Fruit fly (Drosophila melanogaster) whole organism, embryonic: ENCODE results near the gene Twdlalpha.

ENCODE experiments used
- Awh ChIP-seq: fragments of 200-800 bp; sonication (Bioruptor generic); IDR thresholded peaks from 2 replicates; pipeline ENCODE4, ENCODE4 v1.3.6; 2022; ENCODE audit warnings: missing biosample characterization, missing genetic modification characterization
- BEAF-32 ChIP-seq: fragments of 200-800 bp; sonication (Bioruptor generic); optimal IDR thresholded peaks from 3 replicates; lab custom pipeline; 2017; ENCODE audit warnings: missing biosample characterization, missing genetic modification characterization, mild to moderate bottlenecking, moderate library complexity, missing genetic modification reagents
- CG10209 ChIP-seq: fragments of 200-800 bp; sonication (Bioruptor generic); optimal IDR thresholded peaks from 3 replicates; lab custom pipeline; 2017; ENCODE audit warnings: missing biosample characterization, mild to moderate bottlenecking, missing genetic modification characterization, missing genetic modification reagents
- CG10565 ChIP-seq: fragments of 200-800 bp; sonication (Bioruptor generic); optimal IDR thresholded peaks from 3 replicates; lab custom pipeline; 2016; ENCODE audit warnings: missing biosample characterization, mild to moderate bottlenecking, missing genetic modification characterization
- CG10654 ChIP-seq: fragments of 200-800 bp; sonication (Bioruptor generic); optimal IDR thresholded peaks from 2 replicates; lab custom pipeline; 2016; ENCODE audit warnings: missing biosample characterization, missing genetic modification characterization
- CG10959 ChIP-seq: fragments of 200-800 bp; sonication (Bioruptor generic); IDR thresholded peaks from 2 replicates; pipeline ENCODE4 v1.3.6; 2022; ENCODE audit warnings: missing biosample characterization, missing genetic modification characterization
- CG11504 ChIP-seq: fragments of 200-800 bp; sonication (Bioruptor generic); optimal IDR thresholded peaks from 3 replicates; lab custom pipeline; 2019; ENCODE audit warnings: missing biosample characterization, mild to moderate bottlenecking, missing genetic modification characterization, moderate library complexity
- CG12942 ChIP-seq: fragments of 200-800 bp; sonication (Bioruptor generic); optimal IDR thresholded peaks from 3 replicates; lab custom pipeline; 2016; ENCODE audit warnings: missing biosample characterization, missing genetic modification characterization
- CG1602 ChIP-seq: fragments of 200-800 bp; sonication (Bioruptor generic); optimal IDR thresholded peaks from 3 replicates; lab custom pipeline; 2016; ENCODE audit warnings: missing biosample characterization, missing genetic modification characterization
- CG16813 ChIP-seq: fragments of 200-800 bp; sonication (Bioruptor generic); IDR thresholded peaks from 3 replicates; pipeline ENCODE4 v1.3.6; 2022; ENCODE audit warnings: missing biosample characterization, missing genetic modification characterization; ENCODE audit not compliant: partially characterized antibody
- CG17328 ChIP-seq: fragments of 200-800 bp; sonication (Bioruptor generic); IDR thresholded peaks from 2 replicates; pipeline ENCODE4 v1.3.6; 2022; ENCODE audit warnings: missing biosample characterization, missing genetic modification characterization
- CG18011 ChIP-seq: fragments of 200-800 bp; sonication (Bioruptor generic); optimal IDR thresholded peaks from 2 replicates; lab custom pipeline; 2017; ENCODE audit warnings: missing biosample characterization, missing genetic modification characterization, mild to moderate bottlenecking, moderate library complexity, missing genotype
- CG33213 ChIP-seq: fragments of 200-800 bp; sonication (Bioruptor generic); optimal IDR thresholded peaks from 3 replicates; lab custom pipeline; 2016; ENCODE audit warnings: missing biosample characterization, missing genetic modification characterization
- CG34376 ChIP-seq: fragments of 200-800 bp; sonication (Bioruptor generic); optimal IDR thresholded peaks from 2 replicates; lab custom pipeline; 2018; ENCODE audit warnings: missing biosample characterization, mild to moderate bottlenecking, missing genetic modification characterization
- CG3995 ChIP-seq: fragments of 200-800 bp; sonication (Bioruptor generic); optimal IDR thresholded peaks from 3 replicates; lab custom pipeline; 2016; ENCODE audit warnings: missing biosample characterization, missing genetic modification characterization
- CG7839 ChIP-seq: fragments of 200-800 bp; sonication (Bioruptor generic); optimal IDR thresholded peaks from 3 replicates; lab custom pipeline; 2018; ENCODE audit warnings: missing biosample characterization, mild to moderate bottlenecking, missing genetic modification characterization, moderate library complexity
- CG7963 ChIP-seq: fragments of 200-800 bp; sonication (Bioruptor generic); IDR thresholded peaks from 3 replicates; pipeline ENCODE4 v1.3.6; 2022; ENCODE audit warnings: missing biosample characterization, missing genetic modification characterization; ENCODE audit not compliant: partially characterized antibody
- CG8290 ChIP-seq, 3 experiments: fragments of 200-800 bp; sonication (Bioruptor generic); optimal IDR thresholded peaks; 2 replicates each; lab custom pipeline; 2016 to 2019; ENCODE audit warnings: missing biosample characterization in 3 of 3, missing genetic modification characterization in 3 of 3, mild to moderate bottlenecking in 2 of 3, moderate library complexity in 1 of 3
- CG9932 ChIP-seq: fragments of 200-800 bp; sonication (Bioruptor generic); IDR thresholded peaks from 2 replicates; pipeline ENCODE4 v1.3.6; 2022; ENCODE audit warnings: missing biosample characterization, missing genetic modification characterization
- Deaf1 ChIP-seq: fragments of 200-800 bp; optimal IDR thresholded peaks from 3 replicates; lab custom pipeline; 2019; ENCODE audit warnings: missing biosample characterization, mild to moderate bottlenecking, missing genetic modification characterization, moderate library complexity
- E2f1 ChIP-seq: fragments of 200-800 bp; sonication (Bioruptor generic); IDR thresholded peaks from 2 replicates; pipeline ENCODE4 v1.3.6; 2022; ENCODE audit warnings: missing biosample characterization, missing genetic modification characterization
- Fer3 ChIP-seq: fragments of 200-800 bp; sonication (Bioruptor generic); optimal IDR thresholded peaks from 2 replicates; lab custom pipeline; 2018; ENCODE audit warnings: missing biosample characterization, mild to moderate bottlenecking, missing genetic modification characterization, moderate library complexity
- H2.0 ChIP-seq: fragments of 200-800 bp; sonication (Bioruptor generic); IDR thresholded peaks from 2 replicates; pipeline ENCODE4 v1.3.6; 2022; ENCODE audit warnings: missing biosample characterization, missing genetic modification characterization
- HLH3B ChIP-seq: fragments of 200-800 bp; sonication (Bioruptor generic); IDR thresholded peaks from 2 replicates; pipeline ENCODE4 v1.3.6; 2022; ENCODE audit warnings: missing biosample characterization, missing genetic modification characterization
- Max ChIP-seq: fragments of 200-800 bp; sonication (Bioruptor generic); optimal IDR thresholded peaks from 2 replicates; lab custom pipeline; 2016; ENCODE audit warnings: missing biosample characterization, mild to moderate bottlenecking, missing genetic modification characterization
- Med ChIP-seq: fragments of 200-800 bp; sonication (Bioruptor generic); peaks from one replicate; lab custom pipeline; 2016; ENCODE audit warnings: missing biosample characterization, missing genetic modification characterization, mild to moderate bottlenecking, inconsistent platforms, moderate library complexity
- Pdp1 ChIP-seq, 2 experiments: fragments of 200-800 bp; sonication (Bioruptor generic); optimal IDR thresholded peaks; 3 replicates each; lab custom pipeline; 2016; ENCODE audit warnings: missing biosample characterization in 2 of 2, missing genetic modification characterization in 2 of 2, mild to moderate bottlenecking in 1 of 2, moderate library complexity in 1 of 2
- Rfx ChIP-seq: fragments of 200-800 bp; sonication (Bioruptor generic); IDR thresholded peaks from 2 replicates; pipeline ENCODE4 v1.3.6; 2022; ENCODE audit warnings: missing biosample characterization, missing genetic modification characterization
- Trl ChIP-seq, 3 experiments: fragments of >200 bp in 2 of 3; fragments of 200-800 bp in 1 of 3; sonication (Bioruptor generic) in 1 of 3; optimal IDR thresholded peaks; 2 replicates in 1 of 3; 3 replicates in 2 of 3; lab custom pipeline; 2016 to 2017; ENCODE audit warnings: missing biosample characterization in 1 of 3, missing genetic modification characterization in 1 of 3
- ase ChIP-seq: fragments of 200-800 bp; sonication (Bioruptor generic); IDR thresholded peaks from 3 replicates; pipeline ENCODE4 v1.3.6; 2022; ENCODE audit warnings: missing biosample characterization, missing genetic modification characterization
- ash1 ChIP-seq: fragments of 200-800 bp; sonication (Bioruptor generic); optimal IDR thresholded peaks from 2 replicates; lab custom pipeline; 2018; ENCODE audit warnings: missing biosample characterization, mild to moderate bottlenecking, missing genetic modification characterization
- br ChIP-seq: fragments of >200 bp; optimal IDR thresholded peaks from 2 replicates; lab custom pipeline; 2017
- btn ChIP-seq: fragments of 200-800 bp; sonication (Bioruptor generic); optimal IDR thresholded peaks from 2 replicates; lab custom pipeline; 2016; ENCODE audit warnings: missing biosample characterization, missing genetic modification characterization
- ci ChIP-seq: fragments of 200-800 bp; sonication (Bioruptor generic); IDR thresholded peaks from 3 replicates; pipeline ENCODE4 v1.3.6; 2022; ENCODE audit warnings: missing biosample characterization, missing genetic modification characterization
- cwo ChIP-seq: fragments of 200-800 bp; sonication (Bioruptor generic); optimal IDR thresholded peaks from 3 replicates; lab custom pipeline; 2017; ENCODE audit warnings: missing biosample characterization, missing genetic modification characterization, mild to moderate bottlenecking, moderate library complexity, missing genetic modification reagents
- fd3F ChIP-seq: fragments of 200-800 bp; sonication (Bioruptor generic); optimal IDR thresholded peaks from 2 replicates; lab custom pipeline; 2018; ENCODE audit warnings: missing biosample characterization, mild to moderate bottlenecking, missing genetic modification characterization, moderate library complexity
- her ChIP-seq: fragments of 200-800 bp; sonication (Bioruptor generic); optimal IDR thresholded peaks from 2 replicates; lab custom pipeline; 2016; ENCODE audit warnings: missing biosample characterization, missing genetic modification characterization
- knrl ChIP-seq: fragments of 200-800 bp; sonication (Bioruptor generic); IDR thresholded peaks from 3 replicates; pipeline ENCODE4 v1.3.6; 2022; ENCODE audit warnings: missing biosample characterization, missing genetic modification characterization; ENCODE audit not compliant: partially characterized antibody
- nom ChIP-seq: fragments of 200-800 bp; sonication (Bioruptor generic); optimal IDR thresholded peaks from 2 replicates; lab custom pipeline; 2017; ENCODE audit warnings: missing biosample characterization, missing genetic modification characterization, mild to moderate bottlenecking, moderate library complexity, missing genetic modification reagents
- pan ChIP-seq, 4 experiments: fragments of >200 bp in 3 of 4; fragments of 200-800 bp in 1 of 4; sonication (Bioruptor generic) in 1 of 4; optimal IDR thresholded peaks in 3 of 4; IDR thresholded peaks in 1 of 4; 2 replicates each; pipeline versions ENCODE4 v1.3.6 to Lab custom; 2017 to 2022; ENCODE audit warnings: missing biosample characterization in 2 of 4, missing genetic modification characterization in 2 of 4, mixed read lengths in 1 of 4
- pum ChIP-seq: fragments of 200-800 bp; sonication (Bioruptor generic); optimal IDR thresholded peaks from 2 replicates; lab custom pipeline; 2016; ENCODE audit warnings: missing biosample characterization, missing genetic modification characterization
- ranshi ChIP-seq: fragments of 200-800 bp; sonication (Bioruptor generic); IDR thresholded peaks from 2 replicates; pipeline ENCODE4 v1.3.6; 2022; ENCODE audit warnings: missing biosample characterization, missing genetic modification characterization
- rib ChIP-seq: fragments of 200-800 bp; sonication (Bioruptor generic); IDR thresholded peaks from 2 replicates; pipeline ENCODE4 v1.3.6; 2022; ENCODE audit warnings: missing biosample characterization, missing genetic modification characterization
- run ChIP-seq: fragments of 200-800 bp; sonication (Bioruptor generic); optimal IDR thresholded peaks from 3 replicates; lab custom pipeline; 2018; ENCODE audit warnings: missing biosample characterization, mild to moderate bottlenecking, missing genetic modification characterization
- sens ChIP-seq: fragments of 200-800 bp; sonication (Bioruptor generic); peaks from one replicate; lab custom pipeline; 2016; ENCODE audit warnings: missing biosample characterization, missing genetic modification characterization
- sima ChIP-seq: fragments of 200-800 bp; sonication (Bioruptor generic); optimal IDR thresholded peaks from 2 replicates; lab custom pipeline; 2016; ENCODE audit warnings: missing biosample characterization, missing genetic modification characterization
- slou ChIP-seq: fragments of 200-800 bp; sonication (Bioruptor generic); optimal IDR thresholded peaks from 3 replicates; lab custom pipeline; 2016; ENCODE audit warnings: missing biosample characterization, missing genetic modification characterization
- stwl ChIP-seq: fragments of 200-800 bp; sonication (Bioruptor generic); optimal IDR thresholded peaks from 3 replicates; lab custom pipeline; 2018; ENCODE audit warnings: missing biosample characterization, mild to moderate bottlenecking, missing genetic modification characterization, moderate library complexity
- tna ChIP-seq: fragments of 200-800 bp; sonication (Bioruptor generic); IDR thresholded peaks from 2 replicates; pipeline ENCODE4 v1.3.6; 2022; ENCODE audit warnings: missing biosample characterization, missing genetic modification characterization; ENCODE audit not compliant: partially characterized antibody
- unc-4 ChIP-seq: fragments of 200-800 bp; sonication (Bioruptor generic); IDR thresholded peaks from 2 replicates; pipeline ENCODE4 v1.3.6; 2022; ENCODE audit warnings: missing biosample characterization, missing genetic modification characterization; ENCODE audit not compliant: partially characterized antibody

Twdlalpha gene

dm6 chrX:16791058-16791457 is 48.4 kb downstream of the Twdlalpha start, which contains the start of gene Rrp45 (continued):
- TF ChIP-seq Max (GFP tag; lab: Kevin White, UChicago) (peak; percentile 14), her (GFP tag; lab: Kevin White, UChicago) (no peak), CG16813 (no peak), CG11504 (tag; lab: Kevin White, UChicago) (no peak), CG34376 (no peak), nom (GFP tag; lab: Kevin White, UChicago) (no peak), BEAF-32 (GFP tag; lab: Kevin White, UChicago) (peak; percentile 16), run (tag; lab: Kevin White, UChicago) (no peak), slou (GFP tag; lab: Kevin White, UChicago) (no peak), unc-4 (no peak), sima (no peak), Fer3 (tag; lab: Kevin White, UChicago) (no peak), Trl (optimal IDR thresholded peaks at IDR 0.05; lab: Kevin White, UChicago) (no peak), Trl (GFP tag; optimal IDR thresholded peaks at IDR 0.05; lab: Kevin White, UChicago) (no peak), CG10654 (GFP tag; lab: Kevin White, UChicago) (no peak), pan (optimal IDR thresholded peaks at IDR 0.05; lab: Kevin White, UChicago) (no peak), pan (GFP tag; optimal IDR thresholded peaks at IDR 0.05 in 1 of 2, IDR thresholded peaks at IDR 0.05 in 1 of 2) (no peak), knrl (GFP tag; lab: Robert Waterston, UW) (peak; percentile 20; the same call in 1 of the 3 replicates), cwo (peak; percentile 4), ash1 (GFP tag; lab: Kevin White, UChicago) (no peak), CG1602 (GFP tag; lab: Kevin White, UChicago) (no peak), ci (GFP tag; lab: Robert Waterston, UW) (no peak), Pdp1 (GFP tag; optimal IDR thresholded peaks at IDR 0.05; lab: Kevin White, UChicago) (no peak), CG3995 (GFP tag; lab: Kevin White, UChicago) (peak; percentile 88), pum (GFP tag; lab: Kevin White, UChicago) (no peak), CG12942 (GFP tag; lab: Kevin White, UChicago) (no peak), CG17328 (GFP tag; lab: Robert Waterston, UW) (no peak), CG7963 (GFP tag; lab: Robert Waterston, UW) (no peak), CG7839 (tag; lab: Kevin White, UChicago) (no peak), HLH3B (GFP tag; lab: Robert Waterston, UW) (no peak), tna (GFP tag; lab: Robert Waterston, UW) (no peak), CG9932 (GFP tag; lab: Robert Waterston, UW) (no peak), Rfx (0 out of 2 replicates have a peak, but pooled peaks have one; percentile 21), btn (GFP tag; lab: Kevin White, UChicago) (no peak), CG10565 (GFP tag; lab: Kevin White, UChicago) (no peak), E2f1 (GFP tag; lab: Robert Waterston, UW) (no peak), stwl (tag; lab: Kevin White, UChicago) (no peak), ranshi (GFP tag; lab: Robert Waterston, UW) (no peak), ase (GFP tag; lab: Robert Waterston, UW) (no peak), Deaf1 (tag; lab: Kevin White, UChicago) (no peak), CG10959 (GFP tag; lab: Robert Waterston, UW) (no peak), CG8290 (GFP tag; optimal IDR thresholded peaks at IDR 0.05; lab: Kevin White, UChicago) (no peak), CG8290 (tag; optimal IDR thresholded peaks at IDR 0.05; lab: Kevin White, UChicago) (no peak), Awh (no peak), rib (GFP tag; lab: Robert Waterston, UW) (no peak), fd3F (no peak), CG10209 (no peak), H2.0 (GFP tag; lab: Robert Waterston, UW) (no peak), br (lab: Kevin White, UChicago) (no peak), Med (GFP tag; lab: Kevin White, UChicago) (peak; percentile 64), CG33213 (no peak), sens (peak; percentile 9), CG18011 (GFP tag; lab: Kevin White, UChicago) (no peak)
